Worm (Caenorhabditis elegans) whole organism, L1 larva: ENCODE measurements around the gene cld-9.

Experiments used
- C04F5.9 ChIP-seq: sonication (generic microtip); optimal IDR thresholded peaks from 2 replicates; lab custom pipeline; 2016; ENCODE audit warnings: missing genetic modification characterization, missing compliant biosample characterization
- C16A3.4 ChIP-seq: fragments of 150-350 bp; optimal IDR thresholded peaks from 2 replicates; lab custom pipeline; 2014; ENCODE audit warnings: missing biosample characterization, missing genetic modification characterization
- F16B12.6 ChIP-seq: fragments of 150-350 bp; optimal IDR thresholded peaks from 2 replicates; lab custom pipeline; 2014; ENCODE audit warnings: missing biosample characterization, missing genetic modification characterization
- alr-1 ChIP-seq: fragments of 200-800 bp; sonication (Bioruptor generic); optimal IDR thresholded peaks from 2 replicates; lab custom pipeline; 2018; ENCODE audit warnings: borderline replicate concordance, mild to moderate bottlenecking, missing genetic modification characterization, missing compliant biosample characterization
- aly-2 ChIP-seq: fragments of 150-350 bp; optimal IDR thresholded peaks from 2 replicates; lab custom pipeline; 2014; ENCODE audit warnings: missing biosample characterization, missing genetic modification characterization
- ceh-8 ChIP-seq: fragments of 200-800 bp; sonication (Bioruptor generic); optimal IDR thresholded peaks from 2 replicates; lab custom pipeline; 2018; ENCODE audit warnings: mild to moderate bottlenecking, missing genetic modification characterization, moderate library complexity, missing compliant biosample characterization
- ceh-82 ChIP-seq, 3 experiments: fragments of 150-350 bp in 1 of 3; sonication (generic microtip) in 2 of 3; optimal IDR thresholded peaks; 2 replicates each; lab custom pipeline; 2014 to 2017; ENCODE audit warnings: missing biosample characterization in 3 of 3, missing genetic modification characterization in 3 of 3
- ceh-88 ChIP-seq: fragments of 200-800 bp; sonication (Bioruptor generic); IDR thresholded peaks from 2 replicates; pipeline ENCODE4 v1.3.6; 2022; ENCODE audit warnings: missing genetic modification characterization, missing compliant biosample characterization
- ceh-90 ChIP-seq: sonication (generic microtip); optimal IDR thresholded peaks from 2 replicates; lab custom pipeline; 2016; ENCODE audit warnings: missing genetic modification characterization, missing compliant biosample characterization
- ces-1 ChIP-seq: fragments of 150-350 bp; optimal IDR thresholded peaks from 2 replicates; lab custom pipeline; 2014; ENCODE audit warnings: missing biosample characterization, missing genetic modification reagents, missing genetic modification characterization
- dpl-1 ChIP-seq, 3 experiments: fragments of 150-350 bp in 2 of 3; sonication (generic microtip) in 1 of 3; optimal IDR thresholded peaks; 2 replicates each; lab custom pipeline; 2014 to 2017; ENCODE audit warnings: missing biosample characterization in 3 of 3, missing genetic modification characterization in 3 of 3, missing genetic modification reagents in 3 of 3
- dsc-1 ChIP-seq: sonication (generic microtip); optimal IDR thresholded peaks from 2 replicates; lab custom pipeline; 2016; ENCODE audit warnings: mild to moderate bottlenecking, missing genetic modification characterization, missing compliant biosample characterization
- efl-3 ChIP-seq: fragments of 200-800 bp; sonication (Bioruptor generic); optimal IDR thresholded peaks from 2 replicates; lab custom pipeline; 2018; ENCODE audit warnings: mild to moderate bottlenecking, missing genetic modification characterization, missing compliant biosample characterization
- egl-13 ChIP-seq: sonication (generic microtip); optimal IDR thresholded peaks from 2 replicates; lab custom pipeline; 2016; ENCODE audit warnings: missing genotype, missing genetic modification reagents, missing genetic modification characterization, missing compliant biosample characterization
- egl-27 ChIP-seq, 2 experiments: fragments of 150-350 bp in 1 of 2; sonication (generic microtip); optimal IDR thresholded peaks; 3 replicates each; lab custom pipeline; 2017 to 2018; ENCODE audit warnings: missing biosample characterization in 2 of 2, missing genetic modification characterization in 2 of 2, missing genetic modification reagents in 2 of 2
- elt-2 ChIP-seq: sonication (generic microtip); optimal IDR thresholded peaks from 2 replicates; lab custom pipeline; 2016; ENCODE audit warnings: missing genetic modification characterization, mild to moderate bottlenecking, inconsistent platforms, missing compliant biosample characterization, missing genetic modification reagents
- elt-3 ChIP-seq, 6 experiments: fragments of 150-350 bp in 1 of 6; sonication (generic microtip); optimal IDR thresholded peaks; 2 replicates each; lab custom pipeline; 2017 to 2018; ENCODE audit warnings: missing biosample characterization in 6 of 6, missing genetic modification characterization in 6 of 6, inconsistent platforms in 1 of 6
- ets-5 ChIP-seq: fragments of 200-800 bp; sonication (Bioruptor generic); IDR thresholded peaks from 2 replicates; pipeline ENCODE4 v1.3.6; 2022; ENCODE audit warnings: missing genetic modification characterization, missing compliant biosample characterization
- fkh-10 ChIP-seq: sonication (generic microtip); optimal IDR thresholded peaks from 2 replicates; lab custom pipeline; 2017; ENCODE audit warnings: missing biosample characterization, missing genetic modification reagents, missing genetic modification characterization
- fkh-8 ChIP-seq: sonication (generic microtip); optimal IDR thresholded peaks from 2 replicates; lab custom pipeline; 2016; ENCODE audit warnings: mild to moderate bottlenecking, missing genetic modification characterization, missing compliant biosample characterization
- hlh-17 ChIP-seq: fragments of 200-800 bp; sonication (Bioruptor generic); optimal IDR thresholded peaks from 2 replicates; lab custom pipeline; 2018; ENCODE audit warnings: missing genetic modification characterization, mild to moderate bottlenecking, missing compliant biosample characterization, moderate library complexity, borderline replicate concordance
- hlh-4 ChIP-seq: sonication (generic microtip); optimal IDR thresholded peaks from 2 replicates; lab custom pipeline; 2016; ENCODE audit warnings: mild to moderate bottlenecking, missing genetic modification characterization, missing compliant biosample characterization
- isw-1 ChIP-seq: fragments of 200-800 bp; sonication (Bioruptor generic); IDR thresholded peaks from 2 replicates; pipeline ENCODE4 v1.3.6; 2022; ENCODE audit warnings: missing genetic modification characterization, missing compliant biosample characterization
- jun-1 ChIP-seq: fragments of 150-350 bp; optimal IDR thresholded peaks from 2 replicates; lab custom pipeline; 2014; ENCODE audit warnings: missing biosample characterization, missing genetic modification reagents, missing genetic modification characterization
- lin-14 ChIP-seq: fragments of 200-800 bp; sonication (Bioruptor generic); optimal IDR thresholded peaks from 2 replicates; lab custom pipeline; 2018; ENCODE audit warnings: mild to moderate bottlenecking, missing genetic modification characterization, moderate library complexity, missing compliant biosample characterization
- lin-15B ChIP-seq: fragments of 150-350 bp; sonication (generic microtip); optimal IDR thresholded peaks from 3 replicates; lab custom pipeline; 2014; ENCODE audit warnings: missing biosample characterization, missing genetic modification characterization
- lin-35 ChIP-seq, 2 experiments: fragments of 150-350 bp; optimal IDR thresholded peaks; 2 replicates each; lab custom pipeline; 2014; ENCODE audit warnings: missing biosample characterization in 2 of 2, missing genetic modification characterization in 2 of 2, missing genetic modification reagents in 2 of 2
- lir-3 ChIP-seq: sonication (generic microtip); optimal IDR thresholded peaks from 2 replicates; lab custom pipeline; 2016; ENCODE audit warnings: mild to moderate bottlenecking, missing genetic modification characterization, moderate library complexity, missing compliant biosample characterization; ENCODE audit not compliant: poor library complexity
- mab-9 ChIP-seq: fragments of 200-800 bp; sonication (Bioruptor generic); IDR thresholded peaks from 2 replicates; pipeline ENCODE4 v1.3.6; 2022; ENCODE audit warnings: missing genetic modification reagents, missing genetic modification characterization, missing compliant biosample characterization
- nhr-12 ChIP-seq: sonication (generic microtip); optimal IDR thresholded peaks from 2 replicates; lab custom pipeline; 2017; ENCODE audit warnings: missing biosample characterization, missing genetic modification characterization
- nhr-237 ChIP-seq: fragments of 150-350 bp; optimal IDR thresholded peaks from 2 replicates; lab custom pipeline; 2014; ENCODE audit warnings: missing biosample characterization, missing genetic modification characterization
- nhr-28 ChIP-seq: fragments of 150-350 bp; optimal IDR thresholded peaks from 2 replicates; lab custom pipeline; 2014; ENCODE audit warnings: missing biosample characterization, missing genetic modification characterization
- nhr-47 ChIP-seq: sonication (generic microtip); optimal IDR thresholded peaks from 2 replicates; lab custom pipeline; 2016; ENCODE audit warnings: mild to moderate bottlenecking, missing genetic modification characterization, moderate library complexity, missing compliant biosample characterization
- nhr-71 ChIP-seq: sonication (generic microtip); optimal IDR thresholded peaks from 2 replicates; lab custom pipeline; 2016; ENCODE audit warnings: mild to moderate bottlenecking, missing genetic modification characterization, moderate library complexity, missing compliant biosample characterization
- nhr-84 ChIP-seq: sonication (generic microtip); optimal IDR thresholded peaks from 2 replicates; lab custom pipeline; 2017; ENCODE audit warnings: missing biosample characterization, missing genetic modification characterization
- pag-3 ChIP-seq: sonication (generic microtip); optimal IDR thresholded peaks from 2 replicates; lab custom pipeline; 2017; ENCODE audit warnings: missing genetic modification characterization, mild to moderate bottlenecking, missing compliant biosample characterization, antibody characterized with exemption, borderline replicate concordance; ENCODE audit not compliant: insufficient read depth
- pqm-1 ChIP-seq: sonication (generic microtip); optimal IDR thresholded peaks from 3 replicates; lab custom pipeline; 2017; ENCODE audit warnings: missing biosample characterization, missing genetic modification characterization
- rnt-1 ChIP-seq: sonication (generic microtip); optimal IDR thresholded peaks from 2 replicates; lab custom pipeline; 2016; ENCODE audit warnings: mild to moderate bottlenecking, missing genetic modification characterization, moderate library complexity, missing compliant biosample characterization
- skn-1 ChIP-seq: fragments of 150-350 bp; optimal IDR thresholded peaks from 2 replicates; lab custom pipeline; 2014; ENCODE audit warnings: missing biosample characterization, missing genetic modification characterization
- snu-23 ChIP-seq: sonication (generic microtip); optimal IDR thresholded peaks from 2 replicates; lab custom pipeline; 2016; ENCODE audit warnings: missing genetic modification characterization, missing compliant biosample characterization
- sox-4 ChIP-seq: sonication (generic microtip); optimal IDR thresholded peaks from 2 replicates; lab custom pipeline; 2016; ENCODE audit warnings: missing genetic modification characterization, missing compliant biosample characterization
- sptf-1 ChIP-seq: fragments of 150-350 bp; optimal IDR thresholded peaks from 2 replicates; lab custom pipeline; 2014; ENCODE audit warnings: missing biosample characterization, missing genetic modification characterization
- sup-37 ChIP-seq: fragments of 200-800 bp; sonication (Bioruptor generic); optimal IDR thresholded peaks from 2 replicates; lab custom pipeline; 2018; ENCODE audit warnings: mild to moderate bottlenecking, missing genetic modification characterization, missing compliant biosample characterization
- swsn-7 ChIP-seq: sonication (generic microtip); optimal IDR thresholded peaks from 2 replicates; lab custom pipeline; 2016; ENCODE audit warnings: missing genetic modification characterization, missing compliant biosample characterization
- tbx-2 ChIP-seq: sonication (generic microtip); optimal IDR thresholded peaks from 2 replicates; lab custom pipeline; 2016; ENCODE audit warnings: missing genetic modification characterization, missing compliant biosample characterization
- unc-130 ChIP-seq: fragments of 150-350 bp; optimal IDR thresholded peaks from 2 replicates; lab custom pipeline; 2017; ENCODE audit warnings: missing biosample characterization, missing genetic modification characterization, inconsistent platforms
- unc-30 ChIP-seq: sonication (generic microtip); optimal IDR thresholded peaks from 2 replicates; lab custom pipeline; 2017; ENCODE audit warnings: missing biosample characterization, missing genetic modification characterization
- unc-62 ChIP-seq: fragments of 150-350 bp; optimal IDR thresholded peaks from 2 replicates; lab custom pipeline; 2014; ENCODE audit warnings: missing biosample characterization, missing genetic modification reagents, missing genetic modification characterization
- xbp-1 ChIP-seq: sonication (generic microtip); optimal IDR thresholded peaks from 2 replicates; lab custom pipeline; 2016; ENCODE audit warnings: missing genetic modification characterization, missing compliant biosample characterization
- zip-4 ChIP-seq: fragments of 200-800 bp; sonication (Bioruptor generic); optimal IDR thresholded peaks from 2 replicates; lab custom pipeline; 2018; ENCODE audit warnings: mild to moderate bottlenecking, missing genetic modification characterization, moderate library complexity, missing compliant biosample characterization
- ztf-11 ChIP-seq, 2 experiments: sonication (generic microtip); optimal IDR thresholded peaks; 2 replicates each; lab custom pipeline; 2016 to 2017; ENCODE audit warnings: missing genetic modification characterization in 2 of 2, missing biosample characterization in 1 of 2, missing compliant biosample characterization in 1 of 2
- ztf-4 ChIP-seq: fragments of 150-350 bp; optimal IDR thresholded peaks from 2 replicates; lab custom pipeline; 2014; ENCODE audit warnings: missing biosample characterization, missing genetic modification characterization

Gene cld-9

DNA sequence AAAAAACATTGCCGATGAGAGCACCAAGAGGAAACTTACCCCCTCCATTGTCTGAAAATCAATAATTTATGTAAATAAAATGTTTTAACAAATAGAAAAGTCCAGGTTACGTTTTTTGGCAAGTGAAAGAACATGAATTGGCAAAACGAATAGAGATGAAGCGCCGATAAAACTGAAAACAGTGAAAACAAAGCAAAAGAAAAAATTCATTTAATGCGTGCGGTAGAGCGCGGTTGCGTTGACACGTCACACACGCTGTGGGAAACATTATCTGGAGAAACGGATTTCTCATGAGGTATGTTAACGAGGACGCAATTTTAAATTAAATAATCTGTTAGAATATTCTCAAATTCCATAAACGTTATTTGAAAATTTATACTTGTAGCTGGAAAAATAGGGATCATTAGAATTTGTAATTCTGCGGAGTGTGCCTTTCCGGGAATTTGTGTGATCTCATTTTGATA, 36.4 kb downstream of the cld-9 start, which contains the start of gene zipt-9:
Gene zipt-9, minus strand, starts transcription at position 51 of the 464 bp plus-strand sequence.
- peak; percentile 93 for TF ChIP-seq nhr-71
- no peak for TF ChIP-seq unc-62
- peak; percentile 90 for TF ChIP-seq lin-15B (tag; lab: Kevin White, UChicago)
- peak; percentile 82 for TF ChIP-seq egl-13
- peak; percentile 47 for TF ChIP-seq skn-1 (tag; lab: Kevin White, UChicago)
- no peak for TF ChIP-seq nhr-28 (tag; lab: Kevin White, UChicago)
- peak; percentile 90 for TF ChIP-seq lin-14 (GFP tag; lab: Kevin White, UChicago)
- TF ChIP-seq dpl-1 (GFP tag; optimal IDR thresholded peaks at IDR 0.05; lab: Kevin White, UChicago) = peak; percentile 67 to 84 (median 77)
- peak; percentile 75 to 89 for TF ChIP-seq lin-35 (GFP tag; optimal IDR thresholded peaks at IDR 0.05; lab: Kevin White, UChicago)
- TF ChIP-seq nhr-237 (tag; lab: Kevin White, UChicago) = peak; percentile 47
- TF ChIP-seq C16A3.4 (tag; lab: Kevin White, UChicago) = peak; percentile 89
- peak; percentile 84 for TF ChIP-seq isw-1 (GFP tag; lab: Robert Waterston, UW)
- no peak for TF ChIP-seq ztf-4 (tag; lab: Kevin White, UChicago)
- peak; percentile 80 for TF ChIP-seq ceh-88 (GFP tag; lab: Robert Waterston, UW)
- TF ChIP-seq sptf-1 (tag; lab: Kevin White, UChicago) = no peak
- peak; percentile 53 for TF ChIP-seq efl-3 (GFP tag; lab: Kevin White, UChicago)
- no peak for TF ChIP-seq ets-5 (GFP tag; lab: Robert Waterston, UW)
- peak; percentile 7 for TF ChIP-seq elt-2 (tag; lab: Kevin White, UChicago)
- TF ChIP-seq hlh-17 (GFP tag; lab: Kevin White, UChicago) = no peak
- peak; percentile 89 for TF ChIP-seq fkh-8 (tag; lab: Kevin White, UChicago)
- no peak for TF ChIP-seq nhr-12 (tag; lab: Kevin White, UChicago)
- TF ChIP-seq tbx-2 (tag; lab: Kevin White, UChicago) = peak; percentile 82
- TF ChIP-seq egl-27 (tag; optimal IDR thresholded peaks at IDR 0.05; lab: Kevin White, UChicago) = no peak
- peak; percentile 94 for TF ChIP-seq rnt-1 (tag; lab: Kevin White, UChicago)
- no peak for TF ChIP-seq alr-1
- no peak for TF ChIP-seq ces-1 (GFP tag; lab: Kevin White, UChicago)
- TF ChIP-seq zip-4 (GFP tag; lab: Kevin White, UChicago) = no peak
- peak; percentile 90 for TF ChIP-seq snu-23 (GFP tag; lab: Kevin White, UChicago)
- peak; percentile 59 for TF ChIP-seq F16B12.6
- TF ChIP-seq sox-4 = peak; percentile 63
- TF ChIP-seq hlh-4 = peak; percentile 5
- peak; percentile 32 for TF ChIP-seq ceh-8 (GFP tag; lab: Kevin White, UChicago)
- peak; percentile 89 for TF ChIP-seq lir-3 (tag; lab: Kevin White, UChicago)
- peak; percentile 70 for TF ChIP-seq C04F5.9
- TF ChIP-seq pag-3 (tag; lab: Kevin White, UChicago) = no peak
- TF ChIP-seq dsc-1 (tag; lab: Kevin White, UChicago) = peak; percentile 82
- peak; percentile 40 for TF ChIP-seq aly-2 (tag; lab: Kevin White, UChicago)
- TF ChIP-seq nhr-84 (tag; lab: Kevin White, UChicago) = no peak
- TF ChIP-seq ztf-11 (tag; optimal IDR thresholded peaks at IDR 0.05; lab: Kevin White, UChicago) = peak in 1 of 2 experiments; percentile 90
- no peak for TF ChIP-seq unc-30 (tag; lab: Kevin White, UChicago)
- no peak for TF ChIP-seq pqm-1 (tag; lab: Kevin White, UChicago)
- peak; percentile 56 for TF ChIP-seq jun-1
- peak; percentile 84 for TF ChIP-seq xbp-1
- peak; percentile 60 for TF ChIP-seq mab-9 (GFP tag; lab: Robert Waterston, UW)
- peak; percentile 62 for TF ChIP-seq ceh-90 (tag; lab: Kevin White, UChicago)
- peak; percentile 91 for TF ChIP-seq nhr-47 (tag; lab: Kevin White, UChicago)
- TF ChIP-seq swsn-7 = peak; percentile 83
- TF ChIP-seq sup-37 = no peak
- TF ChIP-seq unc-130 = peak; percentile 51
- peak; percentile 74 to 87 (median 79) for TF ChIP-seq ceh-82 (tag; optimal IDR thresholded peaks at IDR 0.05; lab: Kevin White, UChicago)
- TF ChIP-seq elt-3 (tag; optimal IDR thresholded peaks at IDR 0.05; lab: Kevin White, UChicago) = peak in 2 of 6 experiments; percentile 48 to 80
- TF ChIP-seq fkh-10 (GFP tag; lab: Kevin White, UChicago) = peak; percentile 34
